Worm (Caenorhabditis elegans) whole organism, young adult: ENCODE data around the gene C13G3.12.

Experiments
- B0019.2 ChIP-seq: fragments of 200-800 bp; sonication (Bioruptor generic); conservative IDR thresholded peaks from 2 replicates; pipeline ENCODE4 v1.3.6; 2022; ENCODE audit warnings: missing genetic modification reagents, missing genetic modification characterization, missing compliant biosample characterization
- F33H1.4 ChIP-seq: fragments of 200-800 bp; sonication (Bioruptor generic); IDR thresholded peaks from 2 replicates; pipeline ENCODE4 v1.3.6; 2022; ENCODE audit warnings: missing genetic modification reagents, missing genetic modification characterization, missing compliant biosample characterization
- F57C9.4 ChIP-seq: sonication (generic microtip); optimal IDR thresholded peaks from 2 replicates; lab custom pipeline; 2017; ENCODE audit warnings: mild to moderate bottlenecking, missing genetic modification characterization, missing compliant biosample characterization
- T26A5.8 ChIP-seq: sonication (generic microtip); optimal IDR thresholded peaks from 2 replicates; lab custom pipeline; 2016; ENCODE audit warnings: missing genetic modification characterization, missing compliant biosample characterization
- ama-1 ChIP-seq, 3 experiments: fragments of 150-350 bp in 1 of 3; sonication (generic microtip) in 2 of 3; optimal IDR thresholded peaks; 2 replicates each; lab custom pipeline; 2014 to 2018; ENCODE audit warnings: missing biosample characterization in 2 of 3, missing genetic modification characterization in 2 of 3, missing genetic modification reagents in 2 of 3
- athp-1 ChIP-seq: sonication (generic microtip); optimal IDR thresholded peaks from 2 replicates; lab custom pipeline; 2017; ENCODE audit warnings: mild to moderate bottlenecking, missing genetic modification characterization, missing compliant biosample characterization
- attf-5 ChIP-seq: fragments of 200-800 bp; sonication (Bioruptor generic); optimal IDR thresholded peaks from 2 replicates; lab custom pipeline; 2018; ENCODE audit warnings: mild to moderate bottlenecking, missing genetic modification characterization, missing compliant biosample characterization
- cebp-2 ChIP-seq: fragments of 200-800 bp; sonication (Bioruptor generic); IDR thresholded peaks from 2 replicates; pipeline ENCODE4 v1.3.6; 2022; ENCODE audit warnings: missing genetic modification characterization, missing compliant biosample characterization
- hmg-20 ChIP-seq: fragments of 200-800 bp; sonication (Bioruptor generic); IDR thresholded peaks from 2 replicates; pipeline ENCODE4 v1.3.6; 2022; ENCODE audit warnings: missing genetic modification reagents, missing genetic modification characterization, missing compliant biosample characterization
- lsy-27 ChIP-seq: sonication (generic microtip); optimal IDR thresholded peaks from 2 replicates; lab custom pipeline; 2017; ENCODE audit warnings: missing genetic modification characterization, mild to moderate bottlenecking, missing compliant biosample characterization, antibody characterized with exemption, missing genotype, borderline replicate concordance; ENCODE audit not compliant: insufficient read depth
- pha-4 ChIP-seq: fragments of 150-350 bp; sonication (generic microtip); optimal IDR thresholded peaks from 2 replicates; lab custom pipeline; 2014; ENCODE audit warnings: missing biosample characterization, missing genetic modification reagents, missing genetic modification characterization
- snpc-4 ChIP-seq, 5 experiments: fragments of 150-350 bp in 1 of 5; sonication (generic microtip) in 4 of 5; optimal IDR thresholded peaks; 2 replicates each; lab custom pipeline; 2014 to 2018; ENCODE audit warnings: missing genetic modification characterization in 5 of 5, missing biosample characterization in 3 of 5, antibody characterized with exemption in 2 of 5, mild to moderate bottlenecking in 2 of 5, missing compliant biosample characterization in 2 of 5, missing genotype in 2 of 5, moderate library complexity in 2 of 5, missing genetic modification reagents in 1 of 5
- zfh-2 ChIP-seq: fragments of 200-800 bp; sonication (Bioruptor generic); conservative IDR thresholded peaks from 2 replicates; pipeline ENCODE4 v1.3.6; 2022; ENCODE audit warnings: missing genetic modification reagents, missing genetic modification characterization, missing compliant biosample characterization

DNA sequence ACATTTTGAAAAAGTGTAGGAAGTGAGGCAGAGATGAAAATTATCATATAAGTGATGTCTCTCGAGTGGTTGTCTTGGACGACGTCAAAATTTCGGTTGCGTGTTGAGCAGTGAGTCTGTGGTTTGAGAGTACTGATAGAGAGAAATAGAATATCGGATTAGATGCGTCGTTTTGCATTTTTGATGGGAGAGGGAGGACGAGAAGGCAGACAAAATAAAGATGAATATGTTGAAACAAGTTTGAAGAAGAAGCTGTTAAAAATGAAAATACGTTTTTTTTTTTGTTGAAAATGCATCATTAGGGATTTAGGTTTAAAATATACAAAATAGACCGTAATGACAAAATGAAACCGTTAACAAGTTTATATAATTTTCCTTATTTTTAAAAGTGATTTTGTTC lies 40.4 kb upstream of the C13G3.12 start, which contains the start of gene T04C12.9:
- no peak for TF ChIP-seq hmg-20 (GFP tag; lab: Robert Waterston, UW)
- no peak for TF ChIP-seq pha-4 (tag; lab: Kevin White, UChicago)
- TF ChIP-seq ama-1 (optimal IDR thresholded peaks at IDR 0.05; lab: Kevin White, UChicago) = no peak
- no peak for TF ChIP-seq ama-1 (GFP tag; optimal IDR thresholded peaks at IDR 0.05; lab: Kevin White, UChicago)
- TF ChIP-seq cebp-2 (GFP tag; lab: Robert Waterston, UW) = no peak
- TF ChIP-seq snpc-4 (GFP tag; optimal IDR thresholded peaks at IDR 0.05; lab: Kevin White, UChicago) = no peak
- no peak for TF ChIP-seq snpc-4 (tag; optimal IDR thresholded peaks at IDR 0.05; lab: Kevin White, UChicago)
- no peak for TF ChIP-seq F57C9.4
- no peak for TF ChIP-seq athp-1 (tag; lab: Kevin White, UChicago)
- no peak for TF ChIP-seq attf-5
- TF ChIP-seq F33H1.4 = no peak
- no peak for TF ChIP-seq zfh-2 (GFP tag; lab: Robert Waterston, UW)
- TF ChIP-seq B0019.2 = no peak
- no peak for TF ChIP-seq lsy-27 (tag; lab: Kevin White, UChicago)
- no peak for TF ChIP-seq T26A5.8 (tag; lab: Kevin White, UChicago)
